Worm (Caenorhabditis elegans): ENCODE data around the gene idpb-4.

ce11 chrII:8740326-8740949 is 3.1 kb upstream of the idpb-4 start:
- no peak for TF ChIP-seq hmg-1.1 (GFP tag; IDR thresholded peaks at IDR 0.05)
- peak; percentile 98 for TF ChIP-seq dmd-6 (GFP tag; IDR thresholded peaks at IDR 0.05)

All from whole organism, L4 larva.